Fruit fly (Drosophila melanogaster): Measurements from ENCODE around the gene CG2701.

DNA sequence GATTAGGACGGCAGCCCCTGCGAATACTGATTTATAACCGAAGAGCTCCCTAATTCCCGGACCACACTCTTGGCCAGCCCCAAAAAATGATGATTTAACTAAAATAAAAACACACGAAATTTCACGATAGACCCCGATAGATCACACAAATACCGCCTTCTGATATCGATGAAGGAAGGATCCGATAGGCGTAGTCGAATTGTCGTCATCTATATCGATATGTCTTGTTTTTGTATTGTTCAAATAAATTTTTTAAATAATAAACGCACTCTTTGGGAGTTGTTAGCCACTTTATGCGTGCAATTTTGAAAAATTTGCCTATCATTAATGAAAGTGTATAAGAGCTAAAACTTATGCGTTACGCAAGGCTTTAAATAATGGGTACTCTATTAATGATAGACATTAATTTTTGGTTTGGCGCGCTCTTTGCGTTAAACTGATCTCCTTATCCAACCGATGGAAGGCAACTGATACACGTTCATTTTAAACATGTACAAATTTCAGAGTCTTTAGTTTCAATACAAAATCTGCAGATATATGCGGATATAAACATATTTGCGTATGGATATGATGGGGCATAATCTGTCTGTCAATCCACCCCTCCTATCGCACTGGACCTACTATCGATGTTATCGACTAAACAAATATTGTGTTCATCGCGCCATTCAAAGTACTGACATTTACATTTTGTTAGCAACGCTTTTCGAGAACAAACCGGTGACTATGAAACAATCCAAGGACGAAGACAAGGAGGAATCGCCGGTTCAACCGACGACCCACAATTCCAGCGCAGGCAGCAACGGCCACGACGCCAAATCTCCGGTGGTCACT is 21.8 kb downstream of the CG2701 start, which contains the start of the genes Spg7 and Lint-O:
- no peak for TF ChIP-seq CG5180 (GFP tag; optimal IDR thresholded peaks at IDR 0.05)
- TF ChIP-seq CG1647 (GFP tag; optimal IDR thresholded peaks at IDR 0.05): no peak
- TF ChIP-seq CG13123 (GFP tag; optimal IDR thresholded peaks at IDR 0.05): no peak

Data from whole organism, embryonic.